Fruit fly (Drosophila melanogaster) whole organism: Measurements from ENCODE around the gene XNP.

Experiments used
- CG8478 ChIP-seq: fragments of >200 bp; optimal IDR thresholded peaks from 2 replicates; lab custom pipeline; 2018; ENCODE audit warnings: inconsistent platforms
- Dll ChIP-seq: fragments of >200 bp; optimal IDR thresholded peaks from 2 replicates; lab custom pipeline; 2017
- EcR ChIP-seq, 2 experiments: fragments of >200 bp; optimal IDR thresholded peaks; 2 replicates each; lab custom pipeline; 2017; ENCODE audit warnings: missing biosample characterization in 2 of 2, missing genetic modification characterization in 2 of 2, missing genetic modification reagents in 2 of 2
- pan ChIP-seq: fragments of >200 bp; optimal IDR thresholded peaks from 2 replicates; lab custom pipeline; 2017
- psq ChIP-seq: fragments of >200 bp; optimal IDR thresholded peaks from 2 replicates; lab custom pipeline; 2017
- usp ChIP-seq: fragments of >200 bp; optimal IDR thresholded peaks from 2 replicates; lab custom pipeline; 2017; ENCODE audit warnings: missing biosample characterization, missing genetic modification characterization, mixed read lengths

Gene XNP

DNA sequence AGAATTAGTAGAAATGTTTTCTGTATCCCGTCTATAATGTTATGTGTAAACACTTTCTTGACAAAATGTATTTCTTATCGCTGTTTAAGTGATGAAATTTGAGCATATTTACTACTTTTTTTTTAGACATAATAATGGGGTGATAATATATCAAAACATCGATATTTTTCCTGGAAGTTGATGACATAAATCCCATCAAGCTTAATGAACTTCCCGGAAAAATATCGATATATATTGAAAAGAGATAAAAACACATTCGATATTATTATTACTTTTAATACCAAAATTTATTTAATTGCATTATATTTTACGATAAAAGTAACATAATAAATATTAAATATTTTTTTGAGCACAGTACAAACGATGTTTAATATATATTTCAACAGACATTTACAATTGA is 13.1 kb upstream of the XNP start:
- TF ChIP-seq EcR (GFP tag; optimal IDR thresholded peaks at IDR 0.05; lab: Kevin White, UChicago), result no peak
- TF ChIP-seq CG8478 (lab: Kevin White, UChicago), result no peak
- TF ChIP-seq Dll (lab: Kevin White, UChicago), result no peak
- no peak for TF ChIP-seq pan (lab: Kevin White, UChicago)
- no peak for TF ChIP-seq psq
- no peak for TF ChIP-seq usp (GFP tag; lab: Kevin White, UChicago)

DNA sequence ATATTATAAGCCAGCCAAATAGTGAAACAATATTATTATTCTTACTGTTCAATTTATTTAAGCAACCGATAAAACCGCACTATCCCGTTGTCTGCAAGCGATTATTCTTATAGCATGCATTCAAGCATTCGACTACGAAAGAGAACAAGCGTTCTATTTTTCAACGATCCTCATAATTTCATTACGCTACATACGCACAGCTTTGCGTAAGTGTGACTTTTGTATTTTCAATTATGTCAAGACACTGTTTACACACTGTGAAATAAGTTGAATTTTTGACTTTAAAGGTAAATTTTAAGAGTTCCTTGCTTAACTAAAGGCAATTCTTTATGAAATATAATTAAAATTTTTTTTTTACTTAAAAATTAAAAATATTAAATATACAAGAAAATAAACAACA is 12.4 kb upstream of the XNP start, which contains the start of gene CG33494:
Gene CG33494 (minus strand): TSS at position 90 of the 400 bp plus-strand sequence.
- TF ChIP-seq EcR (GFP tag; optimal IDR thresholded peaks at IDR 0.05; lab: Kevin White, UChicago) (no peak), psq (no peak)

DNA sequence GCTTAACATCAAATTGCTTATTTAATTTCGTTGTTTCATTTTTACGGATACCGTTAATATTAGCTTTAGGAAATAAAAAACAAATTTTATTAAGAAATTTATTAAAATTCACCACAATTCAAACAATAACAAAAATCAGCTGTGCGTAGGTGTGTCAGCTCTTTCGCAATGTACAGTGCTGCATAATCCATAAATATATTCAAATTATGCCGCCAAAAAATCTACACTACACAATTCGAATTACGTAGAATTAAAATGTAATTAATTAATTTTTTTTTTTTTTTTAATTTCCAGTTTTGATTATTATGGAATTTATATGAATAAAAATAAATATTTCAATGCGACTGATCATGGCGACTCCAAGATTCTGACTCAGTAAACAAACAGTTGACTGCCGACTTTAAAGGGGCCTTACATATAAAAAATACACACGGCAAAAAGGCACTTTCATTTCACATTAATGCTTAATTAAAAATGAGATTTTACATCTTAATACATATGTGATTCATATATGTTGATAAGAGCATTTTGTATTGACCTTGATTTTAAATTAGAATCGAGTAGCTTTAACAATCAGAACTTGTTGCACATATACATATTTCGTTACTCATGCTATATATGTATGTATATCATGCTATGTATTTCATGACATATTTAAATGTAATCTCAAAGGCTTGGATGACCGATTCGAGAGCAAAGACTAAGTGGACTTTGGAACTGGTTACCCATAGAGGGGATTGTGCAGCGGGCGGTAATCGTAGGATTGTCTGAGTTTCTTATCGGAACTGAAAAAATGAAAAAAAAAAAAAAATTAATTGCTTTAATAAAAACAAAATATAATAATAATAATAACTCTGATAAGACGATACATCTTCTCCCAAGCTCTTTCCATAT is 10.9 kb upstream of the XNP start:
- no peak for TF ChIP-seq psq
- TF ChIP-seq pan (lab: Kevin White, UChicago), result no peak

DNA sequence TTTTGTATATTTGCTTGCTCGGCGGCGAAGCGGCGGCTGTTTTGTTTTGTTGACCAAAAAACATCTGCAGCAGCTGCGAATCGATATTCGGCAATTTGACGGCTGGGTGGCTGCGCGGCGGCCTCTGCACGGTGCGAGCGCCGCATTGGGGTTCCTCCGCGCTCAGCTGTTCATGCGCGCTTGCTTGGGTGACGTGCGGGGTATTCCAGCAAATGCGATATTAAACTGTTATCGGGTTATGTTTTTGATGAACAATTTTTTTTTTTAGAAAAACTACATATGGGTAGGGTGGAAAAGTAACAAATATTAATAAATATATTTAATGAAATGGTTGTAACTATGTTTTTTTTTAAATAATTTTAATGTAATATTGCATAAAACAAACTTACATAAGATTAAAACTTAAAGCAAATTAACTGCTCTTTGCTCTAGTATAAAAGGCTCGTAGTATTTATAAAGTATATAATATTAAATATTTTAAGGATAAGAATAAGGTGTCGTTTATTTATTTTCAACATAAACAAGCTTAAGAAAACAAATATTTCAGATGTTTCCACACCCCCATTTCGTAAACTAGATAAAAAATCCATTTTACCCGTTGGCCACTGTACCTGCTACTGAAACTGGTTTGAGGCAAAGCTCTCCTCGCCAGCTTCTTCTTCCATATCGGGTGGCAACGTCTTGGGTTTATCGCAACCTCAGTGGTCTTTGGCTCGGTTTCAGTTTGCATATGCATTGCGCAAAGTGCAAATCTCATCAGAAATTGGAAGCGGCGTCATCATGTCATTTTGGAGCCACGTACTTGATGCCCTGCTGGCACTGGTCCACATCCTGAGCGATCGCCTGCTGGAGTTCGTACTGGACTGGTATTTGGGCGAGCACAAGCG is 8.4 kb upstream of the XNP start, which contains the start of the genes Gnpat and CG5112:
Gene Gnpat (minus strand): TSS at position 159 of the 887 bp plus-strand sequence.
Gene CG5112 (plus strand): TSS at position 683 of the 887 bp plus-strand sequence.
- no peak for TF ChIP-seq EcR (GFP tag; optimal IDR thresholded peaks at IDR 0.05; lab: Kevin White, UChicago)
- no peak for TF ChIP-seq psq
- TF ChIP-seq Dll (lab: Kevin White, UChicago), result no peak
- TF ChIP-seq pan (lab: Kevin White, UChicago), result no peak
- TF ChIP-seq usp (GFP tag; lab: Kevin White, UChicago), result no peak
- no peak for TF ChIP-seq CG8478 (lab: Kevin White, UChicago)

DNA sequence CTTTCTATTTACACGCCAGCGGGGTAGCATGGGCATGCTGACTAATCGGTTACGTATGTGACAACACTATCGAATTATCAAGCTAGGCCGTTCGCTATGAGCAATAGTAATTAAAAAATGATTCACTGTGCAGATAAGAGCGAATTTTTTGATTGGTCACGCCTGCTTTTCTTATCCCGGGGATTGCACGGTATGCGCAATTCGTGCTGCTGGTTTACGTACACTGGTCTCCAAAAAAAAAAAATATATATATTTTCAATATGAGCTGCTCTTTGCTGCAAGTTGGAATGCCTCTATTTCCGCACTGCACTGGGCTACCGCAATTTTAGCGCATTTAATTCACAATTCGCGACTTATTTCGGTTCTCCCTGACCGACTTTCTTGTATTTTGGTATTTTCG is 7.7 kb upstream of the XNP start:
- TF ChIP-seq EcR (GFP tag; optimal IDR thresholded peaks at IDR 0.05; lab: Kevin White, UChicago) (no peak), pan (lab: Kevin White, UChicago) (peak; percentile 80), Dll (lab: Kevin White, UChicago) (no peak)

DNA sequence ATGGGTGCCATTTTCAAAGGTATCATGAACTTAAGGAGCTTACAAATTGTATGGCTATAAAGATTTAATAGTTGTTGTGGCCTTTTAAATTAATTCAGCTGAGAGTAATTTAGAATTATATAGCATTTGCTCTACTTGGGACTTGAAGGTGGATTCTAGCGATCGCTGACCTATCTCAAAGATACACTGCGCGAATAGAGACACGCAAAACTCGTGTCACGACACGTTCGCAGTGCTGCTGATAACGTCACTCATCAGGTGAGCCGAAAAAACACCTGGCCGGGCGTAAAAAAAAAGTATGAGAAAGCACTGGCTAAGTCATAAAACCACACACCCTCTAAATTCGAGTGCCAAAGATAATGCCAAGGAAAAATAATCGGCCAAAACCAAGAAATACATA is 7.1 kb upstream of the XNP start:
- TF ChIP-seq usp (GFP tag; lab: Kevin White, UChicago) (no peak), Dll (lab: Kevin White, UChicago) (no peak), EcR (GFP tag; optimal IDR thresholded peaks at IDR 0.05; lab: Kevin White, UChicago) (no peak), CG8478 (lab: Kevin White, UChicago) (no peak), pan (lab: Kevin White, UChicago) (no peak), psq (no peak)

DNA sequence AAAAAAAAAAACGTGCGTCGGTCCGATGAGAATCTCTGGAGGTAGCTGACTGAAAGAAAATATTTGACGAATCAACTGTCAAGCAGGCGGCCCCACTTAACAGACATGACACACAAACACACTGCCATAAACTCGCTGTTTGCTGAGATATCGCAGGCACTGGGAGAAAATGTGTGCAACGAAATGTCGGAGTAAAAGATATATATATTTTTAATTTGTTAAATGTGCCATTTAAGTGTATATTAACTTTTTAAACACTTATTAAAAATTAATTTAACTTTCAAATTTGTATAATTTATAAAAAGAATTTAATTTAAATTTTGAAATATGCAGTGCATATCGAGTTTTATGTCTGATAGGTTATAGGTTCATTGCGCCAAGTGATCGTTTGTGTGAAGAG is 6.5 kb upstream of the XNP start:
- TF ChIP-seq CG8478 (lab: Kevin White, UChicago), result no peak
- TF ChIP-seq psq, result no peak
- TF ChIP-seq usp (GFP tag; lab: Kevin White, UChicago), result no peak
- TF ChIP-seq pan (lab: Kevin White, UChicago), result no peak
- no peak for TF ChIP-seq Dll (lab: Kevin White, UChicago)
- TF ChIP-seq EcR (GFP tag; optimal IDR thresholded peaks at IDR 0.05; lab: Kevin White, UChicago), result no peak

DNA sequence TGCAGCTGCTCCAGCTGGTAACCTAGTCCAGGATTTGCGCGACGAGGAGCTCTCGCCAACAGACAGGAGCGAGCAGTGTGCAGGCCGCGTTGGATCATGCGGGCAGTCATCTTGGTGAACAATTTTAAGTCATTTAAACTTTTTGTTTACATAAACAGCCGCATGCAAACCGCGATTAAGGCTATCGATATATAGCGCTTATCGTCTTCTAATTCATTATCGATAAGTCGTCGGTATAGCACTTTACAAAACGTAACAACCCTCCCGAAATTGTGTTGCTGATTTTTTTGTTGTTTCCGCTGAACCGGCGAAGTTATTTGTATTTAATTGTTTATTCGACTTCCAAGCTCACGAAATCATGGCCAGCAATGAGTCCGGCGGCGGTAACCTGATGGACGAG is 5.9 kb downstream of the XNP start, which contains the start of the genes CG4553 and MED28:
Gene CG4553 (minus strand): TSS at position 172 of the 400 bp plus-strand sequence.
Gene MED28 (plus strand): TSS at position 260 of the 400 bp plus-strand sequence.
- no peak for TF ChIP-seq usp (GFP tag; lab: Kevin White, UChicago)
- no peak for TF ChIP-seq EcR (GFP tag; optimal IDR thresholded peaks at IDR 0.05; lab: Kevin White, UChicago)
- TF ChIP-seq CG8478 (lab: Kevin White, UChicago), result no peak
- no peak for TF ChIP-seq Dll (lab: Kevin White, UChicago)
- TF ChIP-seq psq, result no peak
- TF ChIP-seq pan (lab: Kevin White, UChicago), result no peak

DNA sequence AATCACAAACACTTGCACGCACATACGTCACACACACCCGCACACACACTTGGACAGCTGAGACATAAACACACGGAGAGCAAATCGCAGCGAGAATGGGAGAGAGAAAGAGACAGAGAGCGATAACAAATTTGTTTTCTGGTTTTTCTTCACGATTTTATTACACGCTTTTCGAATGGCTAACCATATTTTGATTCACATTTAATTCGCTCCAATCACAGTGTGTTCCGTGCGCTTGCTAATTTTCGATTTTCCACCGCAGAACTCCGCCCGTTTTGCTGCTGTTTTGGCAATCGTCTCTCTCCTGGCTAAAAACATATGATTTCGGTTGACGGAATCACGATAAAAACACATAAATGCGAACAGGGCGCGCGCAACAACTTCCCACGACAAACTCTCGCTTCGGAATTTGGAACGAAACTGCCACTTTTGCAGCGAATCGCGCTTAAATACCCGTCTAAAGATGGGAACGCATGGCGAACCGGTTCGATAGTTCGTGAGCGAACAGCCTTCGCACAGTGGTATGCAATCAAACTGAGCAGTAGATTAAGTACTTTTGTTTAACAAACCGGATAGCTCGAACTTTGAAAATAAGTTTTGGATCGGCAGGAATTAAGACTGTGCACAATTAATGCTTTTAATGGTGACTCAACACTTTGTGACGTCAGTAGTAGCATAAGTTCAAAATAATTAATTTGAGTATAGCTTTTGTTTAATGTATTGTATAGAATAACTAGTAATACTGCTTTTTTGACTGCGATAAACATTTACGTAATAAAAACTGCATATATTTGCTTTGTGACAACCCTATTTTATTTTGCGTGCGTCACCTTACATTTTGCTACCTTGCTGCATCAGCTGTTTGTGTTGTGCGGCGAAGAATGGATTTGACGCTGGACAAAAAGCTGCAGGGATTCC is 9.7 kb downstream of the XNP start, which contains the start of the genes Fur1 and Vps33B:
Gene Fur1 (minus strand): TSS at position 424 of the 918 bp plus-strand sequence.
Gene Vps33B (plus strand): TSS at position 856 of the 918 bp plus-strand sequence.
- TF ChIP-seq CG8478 (lab: Kevin White, UChicago), result no peak
- no peak for TF ChIP-seq Dll (lab: Kevin White, UChicago)
- no peak for TF ChIP-seq EcR (GFP tag; optimal IDR thresholded peaks at IDR 0.05; lab: Kevin White, UChicago)
- no peak for TF ChIP-seq pan (lab: Kevin White, UChicago)
- no peak for TF ChIP-seq usp (GFP tag; lab: Kevin White, UChicago)
- TF ChIP-seq psq, result no peak

DNA sequence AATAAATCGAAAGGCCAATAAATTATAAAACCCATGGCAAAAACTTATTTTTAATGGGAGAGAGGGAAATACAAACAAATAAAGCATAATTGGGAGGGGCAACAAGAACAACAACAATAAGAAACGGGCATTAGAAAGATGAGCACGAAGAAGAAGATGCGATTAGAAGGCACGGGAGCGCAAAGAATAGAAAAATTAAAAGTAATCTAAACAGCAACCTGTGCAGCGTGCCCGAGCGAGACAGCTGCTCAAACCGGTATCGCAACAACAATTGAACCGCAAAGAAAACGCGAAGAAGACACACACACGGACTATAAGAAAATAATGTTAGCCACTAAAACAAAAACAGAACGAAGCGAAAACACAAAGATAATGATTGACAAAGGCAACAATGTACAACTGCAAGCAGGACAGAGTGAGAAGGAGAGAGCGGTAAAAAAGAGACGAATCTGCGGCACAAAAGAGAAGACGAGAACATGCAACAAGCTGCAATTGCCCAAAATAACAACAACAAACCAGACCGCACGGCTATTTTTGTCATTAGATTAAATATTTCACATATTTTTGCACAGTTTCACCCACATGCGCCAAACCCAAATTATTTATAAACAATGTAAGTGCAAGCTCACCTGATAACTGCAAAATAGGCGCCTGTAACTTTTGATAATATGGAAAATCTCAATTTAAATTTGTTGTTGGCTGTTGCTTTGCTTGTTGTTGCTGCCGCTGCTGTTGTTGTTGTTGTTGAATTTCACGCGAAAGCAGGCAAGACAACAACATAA is 10.6 kb downstream of the XNP start:
- TF ChIP-seq psq (no peak), EcR (GFP tag; optimal IDR thresholded peaks at IDR 0.05; lab: Kevin White, UChicago) (no peak), CG8478 (lab: Kevin White, UChicago) (no peak), pan (lab: Kevin White, UChicago) (no peak), usp (GFP tag; lab: Kevin White, UChicago) (no peak), Dll (lab: Kevin White, UChicago) (no peak)
